Fruit fly (Drosophila melanogaster) whole organism, embryonic: ENCODE results near the gene Rbp.

Source experiments
- Adf1 ChIP-seq: fragments of 200-800 bp; sonication (Bioruptor generic); IDR thresholded peaks from 2 replicates; pipeline ENCODE4 v1.3.6; 2022; ENCODE audit warnings: missing biosample characterization, missing genetic modification characterization
- Atf3 ChIP-seq: fragments of 200-800 bp; sonication (Bioruptor generic); optimal IDR thresholded peaks from 3 replicates; lab custom pipeline; 2016; ENCODE audit warnings: missing biosample characterization, missing genetic modification characterization
- CG10274 ChIP-seq: fragments of 200-800 bp; sonication (Bioruptor generic); optimal IDR thresholded peaks from 3 replicates; lab custom pipeline; 2017; ENCODE audit warnings: missing biosample characterization, mild to moderate bottlenecking, missing genetic modification characterization
- CG10959 ChIP-seq: fragments of 200-800 bp; sonication (Bioruptor generic); IDR thresholded peaks from 2 replicates; pipeline ENCODE4 v1.3.6; 2022; ENCODE audit warnings: missing biosample characterization, missing genetic modification characterization
- CG12744 ChIP-seq: fragments of 200-800 bp; sonication (Bioruptor generic); optimal IDR thresholded peaks from 2 replicates; lab custom pipeline; 2016; ENCODE audit warnings: missing biosample characterization, missing genetic modification characterization
- CG13775 ChIP-seq: fragments of 200-800 bp; sonication (Bioruptor generic); optimal IDR thresholded peaks from 3 replicates; lab custom pipeline; 2017; ENCODE audit warnings: missing biosample characterization, mild to moderate bottlenecking, missing genetic modification characterization
- CG13894 ChIP-seq: fragments of 200-800 bp; sonication (Bioruptor generic); optimal IDR thresholded peaks from 3 replicates; lab custom pipeline; 2018; ENCODE audit warnings: missing biosample characterization, mild to moderate bottlenecking, missing genetic modification characterization, moderate library complexity
- CG14667 ChIP-seq: fragments of 200-800 bp; sonication (Bioruptor generic); IDR thresholded peaks from 2 replicates; pipeline ENCODE4 v1.3.6; 2022; ENCODE audit warnings: missing biosample characterization, missing genetic modification characterization
- CG14710 ChIP-seq: fragments of 200-800 bp; sonication (Bioruptor generic); optimal IDR thresholded peaks from 3 replicates; lab custom pipeline; 2019; ENCODE audit warnings: missing biosample characterization, mild to moderate bottlenecking, missing genetic modification characterization, moderate library complexity
- CG15269 ChIP-seq: fragments of 200-800 bp; sonication (Bioruptor generic); optimal IDR thresholded peaks from 2 replicates; lab custom pipeline; 2018; ENCODE audit warnings: missing biosample characterization, mild to moderate bottlenecking, missing genetic modification characterization, moderate library complexity
- CG15696 ChIP-seq: fragments of 200-800 bp; sonication (Bioruptor generic); optimal IDR thresholded peaks from 2 replicates; lab custom pipeline; 2019; ENCODE audit warnings: missing biosample characterization, mild to moderate bottlenecking, missing genetic modification characterization, moderate library complexity
- CG1603 ChIP-seq: fragments of 200-800 bp; sonication (Bioruptor generic); optimal IDR thresholded peaks from 2 replicates; lab custom pipeline; 2019; ENCODE audit warnings: missing biosample characterization, mild to moderate bottlenecking, missing genetic modification characterization, moderate library complexity
- CG17385 ChIP-seq: fragments of 200-800 bp; sonication (Bioruptor generic); optimal IDR thresholded peaks from 3 replicates; lab custom pipeline; 2018; ENCODE audit warnings: missing biosample characterization, mild to moderate bottlenecking, missing genetic modification characterization
- CG17568 ChIP-seq: fragments of 200-800 bp; sonication (Bioruptor generic); optimal IDR thresholded peaks from 2 replicates; lab custom pipeline; 2018; ENCODE audit warnings: missing biosample characterization, mild to moderate bottlenecking, missing genetic modification characterization, moderate library complexity
- CG18619 ChIP-seq: fragments of 200-800 bp; sonication (Bioruptor generic); optimal IDR thresholded peaks from 3 replicates; lab custom pipeline; 2017; ENCODE audit warnings: missing biosample characterization, mild to moderate bottlenecking, missing genetic modification characterization
- CG3281 ChIP-seq: fragments of 200-800 bp; sonication (Bioruptor generic); optimal IDR thresholded peaks from 3 replicates; lab custom pipeline; 2017; ENCODE audit warnings: missing biosample characterization, mild to moderate bottlenecking, missing genetic modification characterization
- CG33557 ChIP-seq: fragments of 200-800 bp; sonication (Bioruptor generic); optimal IDR thresholded peaks from 2 replicates; lab custom pipeline; 2019; ENCODE audit warnings: missing biosample characterization, mild to moderate bottlenecking, missing genetic modification characterization, moderate library complexity
- CG6175 ChIP-seq: fragments of 200-800 bp; sonication (Bioruptor generic); IDR thresholded peaks from 3 replicates; pipeline ENCODE4 v1.3.6; 2022; ENCODE audit warnings: missing biosample characterization, missing genetic modification characterization
- CG6683 ChIP-seq: fragments of 200-800 bp; sonication (Bioruptor generic); optimal IDR thresholded peaks from 2 replicates; lab custom pipeline; 2017; ENCODE audit warnings: missing biosample characterization, mild to moderate bottlenecking, missing genetic modification characterization, missing genetic modification reagents
- CG6854 ChIP-seq: fragments of 200-800 bp; sonication (Bioruptor generic); optimal IDR thresholded peaks from 3 replicates; lab custom pipeline; 2017; ENCODE audit warnings: missing biosample characterization, mild to moderate bottlenecking, missing genetic modification characterization
- CG8924 ChIP-seq: fragments of 200-800 bp; optimal IDR thresholded peaks from 3 replicates; lab custom pipeline; 2019; ENCODE audit warnings: missing biosample characterization, mild to moderate bottlenecking, missing genetic modification characterization, moderate library complexity
- CG9609 ChIP-seq: fragments of 200-800 bp; sonication (Bioruptor generic); optimal IDR thresholded peaks from 3 replicates; lab custom pipeline; 2016; ENCODE audit warnings: missing biosample characterization, missing genetic modification characterization
- CG9727 ChIP-seq: fragments of 200-800 bp; sonication (Bioruptor generic); optimal IDR thresholded peaks from 3 replicates; lab custom pipeline; 2017; ENCODE audit warnings: missing biosample characterization, mild to moderate bottlenecking, missing genetic modification characterization
- Dref ChIP-seq: fragments of 200-800 bp; sonication (Bioruptor generic); IDR thresholded peaks from 2 replicates; pipeline ENCODE4 v1.3.6; 2022; ENCODE audit warnings: missing biosample characterization, missing genetic modification characterization
- Drgx ChIP-seq: fragments of 200-800 bp; sonication (Bioruptor generic); IDR thresholded peaks from 2 replicates; pipeline ENCODE4 v1.3.6; 2022; ENCODE audit warnings: missing biosample characterization, missing genetic modification characterization
- Mrtf ChIP-seq: fragments of 200-800 bp; sonication (Bioruptor generic); IDR thresholded peaks from 3 replicates; pipeline ENCODE4 v1.3.6; 2022; ENCODE audit warnings: missing biosample characterization, missing genetic modification characterization
- PHDP ChIP-seq: fragments of 200-800 bp; sonication (Bioruptor generic); optimal IDR thresholded peaks from 3 replicates; lab custom pipeline; 2018; ENCODE audit warnings: missing biosample characterization, mild to moderate bottlenecking, missing genetic modification characterization, moderate library complexity
- Rx ChIP-seq: fragments of 200-800 bp; sonication (Bioruptor generic); IDR thresholded peaks from 2 replicates; pipeline ENCODE4 v1.3.6; 2022; ENCODE audit warnings: missing biosample characterization, missing genetic modification characterization
- Spps ChIP-seq: fragments of 200-800 bp; sonication (Bioruptor generic); optimal IDR thresholded peaks from 2 replicates; lab custom pipeline; 2018; ENCODE audit warnings: missing biosample characterization, mild to moderate bottlenecking, missing genetic modification characterization
- TFAM ChIP-seq: fragments of 200-800 bp; sonication (Bioruptor generic); optimal IDR thresholded peaks from 2 replicates; lab custom pipeline; 2017; ENCODE audit warnings: missing biosample characterization, missing genetic modification characterization, inconsistent platforms
- Taf1 ChIP-seq: fragments of 200-800 bp; sonication (Bioruptor generic); IDR thresholded peaks from 2 replicates; pipeline ENCODE4 v1.3.6; 2022; ENCODE audit warnings: missing biosample characterization, missing genetic modification characterization
- amos ChIP-seq: fragments of 200-800 bp; sonication (Bioruptor generic); IDR thresholded peaks from 2 replicates; pipeline ENCODE4 v1.3.6; 2022; ENCODE audit warnings: missing biosample characterization, missing genetic modification characterization; ENCODE audit not compliant: partially characterized antibody
- bcd ChIP-seq: fragments of 200-800 bp; sonication (Bioruptor generic); optimal IDR thresholded peaks from 2 replicates; lab custom pipeline; 2017; ENCODE audit warnings: missing biosample characterization, mild to moderate bottlenecking, missing genetic modification characterization
- bowl ChIP-seq: fragments of 200-800 bp; sonication (Bioruptor generic); IDR thresholded peaks from 2 replicates; pipeline ENCODE4 v1.3.6; 2022; ENCODE audit warnings: missing biosample characterization, missing genetic modification characterization
- br ChIP-seq: fragments of >200 bp; optimal IDR thresholded peaks from 2 replicates; lab custom pipeline; 2017
- caup ChIP-seq: fragments of 200-800 bp; sonication (Bioruptor generic); optimal IDR thresholded peaks from 3 replicates; lab custom pipeline; 2017; ENCODE audit warnings: missing biosample characterization, mild to moderate bottlenecking, missing genetic modification characterization, moderate library complexity; ENCODE audit not compliant: severe bottlenecking
- ems ChIP-seq: fragments of 200-800 bp; sonication (Bioruptor generic); optimal IDR thresholded peaks from 3 replicates; lab custom pipeline; 2016; ENCODE audit warnings: missing biosample characterization, missing genetic modification characterization
- ewg ChIP-seq: fragments of 200-800 bp; sonication (Bioruptor generic); optimal IDR thresholded peaks from 3 replicates; lab custom pipeline; 2017; ENCODE audit warnings: mild to moderate bottlenecking, missing biosample characterization, missing genetic modification reagents, missing genetic modification characterization
- ftz-f1 ChIP-seq: fragments of 200-800 bp; sonication (Bioruptor generic); optimal IDR thresholded peaks from 2 replicates; lab custom pipeline; 2016; ENCODE audit warnings: missing biosample characterization, missing genetic modification characterization
- ham ChIP-seq: fragments of 200-800 bp; sonication (Bioruptor generic); IDR thresholded peaks from 2 replicates; pipeline ENCODE4 v1.3.6; 2022; ENCODE audit warnings: missing biosample characterization, missing genetic modification characterization
- hbn ChIP-seq: fragments of 200-800 bp; sonication (Bioruptor generic); IDR thresholded peaks from 2 replicates; pipeline ENCODE4 v1.3.6; 2022; ENCODE audit warnings: missing biosample characterization, missing genetic modification characterization; ENCODE audit not compliant: partially characterized antibody
- lov ChIP-seq, 2 experiments: fragments of 200-800 bp in 1 of 2; fragments of >200 bp in 1 of 2; sonication (Bioruptor generic) in 1 of 2; IDR thresholded peaks in 1 of 2; optimal IDR thresholded peaks in 1 of 2; 2 replicates in 1 of 2; 3 replicates in 1 of 2; pipeline versions ENCODE4 v1.3.6 to Lab custom; 2017 to 2022; ENCODE audit warnings: missing biosample characterization in 1 of 2, missing genetic modification characterization in 1 of 2
- maf-S ChIP-seq: fragments of 200-800 bp; sonication (Bioruptor generic); optimal IDR thresholded peaks from 2 replicates; lab custom pipeline; 2016; ENCODE audit warnings: missing biosample characterization, missing genetic modification characterization
- nerfin-1 ChIP-seq: fragments of 200-800 bp; sonication (Bioruptor generic); optimal IDR thresholded peaks from 3 replicates; lab custom pipeline; 2019; ENCODE audit warnings: missing biosample characterization, mild to moderate bottlenecking, missing genetic modification characterization, moderate library complexity
- pzg ChIP-seq: fragments of 200-800 bp; sonication (Bioruptor generic); optimal IDR thresholded peaks from 3 replicates; lab custom pipeline; 2018; ENCODE audit warnings: missing biosample characterization, mild to moderate bottlenecking, missing genetic modification characterization, moderate library complexity
- sima ChIP-seq: fragments of 200-800 bp; sonication (Bioruptor generic); optimal IDR thresholded peaks from 2 replicates; lab custom pipeline; 2016; ENCODE audit warnings: missing biosample characterization, missing genetic modification characterization
- slp2 ChIP-seq: fragments of 200-800 bp; sonication (Bioruptor generic); optimal IDR thresholded peaks from 2 replicates; lab custom pipeline; 2016; ENCODE audit warnings: missing biosample characterization, missing genetic modification characterization
- ssp ChIP-seq: fragments of 200-800 bp; sonication (Bioruptor generic); IDR thresholded peaks from 2 replicates; pipeline ENCODE4 v1.3.6; 2022; ENCODE audit warnings: missing biosample characterization, missing genetic modification characterization
- vnd ChIP-seq: fragments of 200-800 bp; sonication (Bioruptor generic); IDR thresholded peaks from 3 replicates; pipeline ENCODE4 v1.3.6; 2022; ENCODE audit warnings: missing biosample characterization, missing genetic modification characterization; ENCODE audit not compliant: partially characterized antibody
- vvl ChIP-seq: fragments of 200-800 bp; sonication (Bioruptor generic); IDR thresholded peaks from 2 replicates; pipeline ENCODE4 v1.3.6; 2022; ENCODE audit warnings: missing biosample characterization, missing genetic modification characterization

Gene Rbp

dm6 chr3R:15408131-15408731, 33.8 kb downstream of the Rbp start, which contains the start of gene Atx2 (continued):
- TF ChIP-seq CG15269 (tag; lab: Kevin White, UChicago) (no peak), CG8924 (tag; lab: Kevin White, UChicago) (peak; percentile 18), vvl (peak; percentile 60), Spps (no peak), br (no peak), CG9727 (GFP tag; lab: Kevin White, UChicago) (no peak), CG6854 (GFP tag; lab: Kevin White, UChicago) (no peak), Taf1 (no peak), CG18619 (GFP tag; lab: Kevin White, UChicago) (peak; percentile 40), CG10959 (GFP tag; lab: Robert Waterston, UW) (no peak), Dref (GFP tag; lab: Robert Waterston, UW) (peak; percentile 98), CG14667 (no peak), CG6175 (0 out of 3 replicates have a peak, but pooled peaks have one; percentile 16), TFAM (GFP tag; lab: Kevin White, UChicago) (no peak), slp2 (peak; percentile 5), Rx (GFP tag; lab: Robert Waterston, UW) (peak; percentile 23; the same call in 1 of the 2 replicates), CG10274 (GFP tag; lab: Kevin White, UChicago) (no peak), hbn (GFP tag; lab: Robert Waterston, UW) (peak; percentile 93), CG33557 (GFP tag; lab: Kevin White, UChicago) (no peak), ewg (GFP tag; lab: Kevin White, UChicago) (peak; percentile 78), nerfin-1 (tag; lab: Kevin White, UChicago) (peak; percentile 7), sima (GFP tag; lab: Kevin White, UChicago) (no peak), CG3281 (GFP tag; lab: Kevin White, UChicago) (no peak), bowl (GFP tag; lab: Robert Waterston, UW) (no peak), CG9609 (GFP tag; lab: Kevin White, UChicago) (peak; percentile 53), maf-S (GFP tag; lab: Kevin White, UChicago) (peak; percentile 10), CG17385 (GFP tag; lab: Kevin White, UChicago) (no peak), ftz-f1 (GFP tag; lab: Kevin White, UChicago) (peak; percentile 81), lov (optimal IDR thresholded peaks at IDR 0.05; lab: Kevin White, UChicago) (no peak), lov (GFP tag; IDR thresholded peaks at IDR 0.05; lab: Robert Waterston, UW) (peak; percentile 71; the same call in 1 of the 3 replicates), CG15696 (tag; lab: Kevin White, UChicago) (no peak), CG12744 (no peak), ssp (GFP tag; lab: Robert Waterston, UW) (peak; percentile 47; the same call in 1 of the 2 replicates), CG17568 (GFP tag; lab: Kevin White, UChicago) (no peak), ham (no peak), PHDP (tag; lab: Kevin White, UChicago) (peak; percentile 5), CG13775 (peak; percentile 30), vnd (GFP tag; lab: Robert Waterston, UW) (peak; percentile 96), pzg (GFP tag; lab: Kevin White, UChicago) (peak; percentile 90), Adf1 (peak; percentile 42), amos (GFP tag; lab: Robert Waterston, UW) (peak; percentile 96), ems (peak; percentile 27), Mrtf (GFP tag; lab: Robert Waterston, UW) (no peak), bcd (GFP tag; lab: Kevin White, UChicago) (peak; percentile 55), CG1603 (tag; lab: Kevin White, UChicago) (peak; percentile 76), caup (GFP tag; lab: Kevin White, UChicago) (peak; percentile 55), CG13894 (tag; lab: Kevin White, UChicago) (no peak), Atf3 (GFP tag; lab: Kevin White, UChicago) (no peak), CG6683 (no peak), Drgx (no peak), CG14710 (tag; lab: Kevin White, UChicago) (peak; percentile 38)
